Worm (Caenorhabditis elegans) whole organism, L2 larva: ENCODE measurements around the gene F57C7.4.

Source experiments
- R02D3.7 ChIP-seq: fragments of 150-350 bp; optimal IDR thresholded peaks from 2 replicates; lab custom pipeline; 2014; ENCODE audit warnings: missing biosample characterization, missing genetic modification characterization
- ZK546.5 ChIP-seq: sonication (generic microtip); optimal IDR thresholded peaks from 2 replicates; lab custom pipeline; 2017; ENCODE audit warnings: missing biosample characterization, missing genetic modification characterization
- alr-1 ChIP-seq: fragments of 150-350 bp; optimal IDR thresholded peaks from 2 replicates; lab custom pipeline; 2014; ENCODE audit warnings: missing biosample characterization, missing genetic modification characterization
- ama-1 ChIP-seq: fragments of 150-350 bp; optimal IDR thresholded peaks from 2 replicates; lab custom pipeline; 2018; ENCODE audit warnings: inconsistent platforms
- elt-3 ChIP-seq: sonication (generic microtip); optimal IDR thresholded peaks from 2 replicates; lab custom pipeline; 2017; ENCODE audit warnings: missing biosample characterization, missing genetic modification characterization
- lin-39 ChIP-seq: fragments of 150-350 bp; optimal IDR thresholded peaks from 2 replicates; lab custom pipeline; 2014; ENCODE audit warnings: missing biosample characterization, missing genetic modification reagents, missing genetic modification characterization
- nhr-12 ChIP-seq: fragments of 150-350 bp; optimal IDR thresholded peaks from 2 replicates; lab custom pipeline; 2014; ENCODE audit warnings: missing biosample characterization, missing genetic modification characterization
- nhr-23 ChIP-seq: fragments of 150-350 bp; optimal IDR thresholded peaks from 2 replicates; lab custom pipeline; 2014; ENCODE audit warnings: missing biosample characterization, missing genetic modification reagents, missing genetic modification characterization
- ztf-4 ChIP-seq: fragments of 150-350 bp; optimal IDR thresholded peaks from 2 replicates; lab custom pipeline; 2014; ENCODE audit warnings: missing biosample characterization, missing genetic modification characterization

ce11 chrX:10623119-10623518 lies 33.8 kb upstream of the F57C7.4 start:
- no peak for TF ChIP-seq ztf-4 (tag; lab: Kevin White, UChicago)
- TF ChIP-seq elt-3 (tag; lab: Kevin White, UChicago), result no peak
- no peak for TF ChIP-seq ama-1 (lab: Kevin White, UChicago)
- TF ChIP-seq nhr-12 (tag; lab: Kevin White, UChicago), result no peak
- TF ChIP-seq alr-1 (tag; lab: Kevin White, UChicago), result no peak
- TF ChIP-seq R02D3.7 (tag; lab: Kevin White, UChicago), result no peak
- no peak for TF ChIP-seq lin-39 (tag; lab: Kevin White, UChicago)
- no peak for TF ChIP-seq ZK546.5 (tag; lab: Kevin White, UChicago)
- no peak for TF ChIP-seq nhr-23
